Worm (Caenorhabditis elegans) whole organism, L2 larva: ENCODE data around the gene R10F2.6.

Experiments
- C34F6.9 ChIP-seq: fragments of 150-350 bp; optimal IDR thresholded peaks from 2 replicates; lab custom pipeline; 2014; ENCODE audit warnings: missing biosample characterization, missing genetic modification characterization
- F13H6.1 ChIP-seq: sonication (generic microtip); optimal IDR thresholded peaks from 2 replicates; lab custom pipeline; 2016; ENCODE audit warnings: missing genetic modification characterization, missing compliant biosample characterization
- R02D3.7 ChIP-seq: fragments of 150-350 bp; optimal IDR thresholded peaks from 2 replicates; lab custom pipeline; 2014; ENCODE audit warnings: missing biosample characterization, missing genetic modification characterization
- Y55F3AM.14 ChIP-seq: fragments of 200-800 bp; sonication (Bioruptor generic); optimal IDR thresholded peaks from 2 replicates; lab custom pipeline; 2018; ENCODE audit warnings: mild to moderate bottlenecking, missing genetic modification characterization, missing compliant biosample characterization
- ZK546.5 ChIP-seq: sonication (generic microtip); optimal IDR thresholded peaks from 2 replicates; lab custom pipeline; 2017; ENCODE audit warnings: missing biosample characterization, missing genetic modification characterization
- aly-2 ChIP-seq: fragments of 150-350 bp; optimal IDR thresholded peaks from 2 replicates; lab custom pipeline; 2014; ENCODE audit warnings: missing biosample characterization, missing genetic modification characterization
- ama-1 ChIP-seq: fragments of 150-350 bp; optimal IDR thresholded peaks from 2 replicates; lab custom pipeline; 2018; ENCODE audit warnings: inconsistent platforms
- blmp-1 ChIP-seq: sonication (generic microtip); optimal IDR thresholded peaks from 2 replicates; lab custom pipeline; 2017; ENCODE audit warnings: missing genetic modification characterization, mild to moderate bottlenecking, missing compliant biosample characterization, antibody characterized with exemption, moderate library complexity; ENCODE audit not compliant: insufficient read depth
- ceh-16 ChIP-seq: fragments of 150-350 bp; optimal IDR thresholded peaks from 2 replicates; lab custom pipeline; 2014; ENCODE audit warnings: missing biosample characterization, missing genetic modification characterization
- ceh-82 ChIP-seq: fragments of 150-350 bp; optimal IDR thresholded peaks from 2 replicates; lab custom pipeline; 2014; ENCODE audit warnings: missing biosample characterization, missing genetic modification characterization
- crh-2 ChIP-seq: sonication (generic microtip); optimal IDR thresholded peaks from 2 replicates; lab custom pipeline; 2017; ENCODE audit warnings: missing biosample characterization, missing genetic modification characterization
- dmd-4 ChIP-seq: sonication (generic microtip); optimal IDR thresholded peaks from 2 replicates; lab custom pipeline; 2017; ENCODE audit warnings: missing biosample characterization, missing genetic modification characterization
- elt-3 ChIP-seq: sonication (generic microtip); optimal IDR thresholded peaks from 2 replicates; lab custom pipeline; 2017; ENCODE audit warnings: missing biosample characterization, missing genetic modification characterization
- fos-1 ChIP-seq: fragments of 150-350 bp; optimal IDR thresholded peaks from 2 replicates; lab custom pipeline; 2014; ENCODE audit warnings: missing biosample characterization, missing genetic modification characterization
- gmeb-1 ChIP-seq: fragments of 150-350 bp; optimal IDR thresholded peaks from 2 replicates; lab custom pipeline; 2014; ENCODE audit warnings: missing biosample characterization, missing genetic modification characterization
- lin-11 ChIP-seq: fragments of 150-350 bp; sonication (generic microtip); optimal IDR thresholded peaks from 2 replicates; lab custom pipeline; 2014; ENCODE audit warnings: missing biosample characterization, missing genetic modification characterization, inconsistent platforms, mixed read lengths
- lin-13 ChIP-seq: fragments of 150-350 bp; optimal IDR thresholded peaks from 2 replicates; lab custom pipeline; 2014; ENCODE audit warnings: missing biosample characterization, missing genetic modification reagents, missing genetic modification characterization
- lsy-2 ChIP-seq, 2 experiments: fragments of 150-350 bp in 1 of 2; sonication (generic microtip) in 1 of 2; optimal IDR thresholded peaks; 2 replicates each; lab custom pipeline; 2014 to 2017; ENCODE audit warnings: missing biosample characterization in 2 of 2, missing genetic modification characterization in 2 of 2
- mab-5 ChIP-seq: fragments of 150-350 bp; optimal IDR thresholded peaks from 2 replicates; lab custom pipeline; 2014; ENCODE audit warnings: missing biosample characterization, missing genetic modification characterization
- mdl-1 ChIP-seq, 2 experiments: fragments of 150-350 bp in 1 of 2; sonication (generic microtip) in 1 of 2; optimal IDR thresholded peaks; 2 replicates each; lab custom pipeline; 2017; ENCODE audit warnings: missing biosample characterization in 2 of 2, missing genetic modification characterization in 2 of 2
- nhr-11 ChIP-seq: fragments of 150-350 bp; optimal IDR thresholded peaks from 2 replicates; lab custom pipeline; 2014; ENCODE audit warnings: missing biosample characterization, missing genetic modification characterization
- nhr-12 ChIP-seq: fragments of 150-350 bp; optimal IDR thresholded peaks from 2 replicates; lab custom pipeline; 2014; ENCODE audit warnings: missing biosample characterization, missing genetic modification characterization
- nhr-129 ChIP-seq: fragments of 150-350 bp; optimal IDR thresholded peaks from 2 replicates; lab custom pipeline; 2014; ENCODE audit warnings: missing biosample characterization, missing genetic modification characterization
- nhr-21 ChIP-seq: fragments of 150-350 bp; optimal IDR thresholded peaks from 2 replicates; lab custom pipeline; 2014; ENCODE audit warnings: missing biosample characterization, missing genetic modification characterization
- nhr-23 ChIP-seq: fragments of 150-350 bp; optimal IDR thresholded peaks from 2 replicates; lab custom pipeline; 2014; ENCODE audit warnings: missing biosample characterization, missing genetic modification reagents, missing genetic modification characterization
- nhr-237 ChIP-seq: fragments of 150-350 bp; optimal IDR thresholded peaks from 2 replicates; lab custom pipeline; 2014; ENCODE audit warnings: missing biosample characterization, missing genetic modification characterization
- nhr-25 ChIP-seq: fragments of 150-350 bp; sonication (generic microtip); optimal IDR thresholded peaks from 3 replicates; lab custom pipeline; 2014; ENCODE audit warnings: missing biosample characterization, missing genetic modification characterization
- nhr-6 ChIP-seq: fragments of 150-350 bp; optimal IDR thresholded peaks from 2 replicates; lab custom pipeline; 2014; ENCODE audit warnings: missing biosample characterization, missing genetic modification characterization
- nhr-77 ChIP-seq: fragments of 150-350 bp; optimal IDR thresholded peaks from 2 replicates; lab custom pipeline; 2014; ENCODE audit warnings: missing biosample characterization, missing genetic modification characterization
- sem-4 ChIP-seq: fragments of 150-350 bp; optimal IDR thresholded peaks from 2 replicates; lab custom pipeline; 2014; ENCODE audit warnings: missing biosample characterization, missing genetic modification reagents, missing genetic modification characterization
- sma-3 ChIP-seq: sonication (generic microtip); optimal IDR thresholded peaks from 2 replicates; lab custom pipeline; 2016; ENCODE audit warnings: missing genetic modification reagents, missing genetic modification characterization, missing compliant biosample characterization
- sma-9 ChIP-seq, 2 experiments: fragments of 150-350 bp in 1 of 2; sonication (generic microtip) in 1 of 2; optimal IDR thresholded peaks; 2 replicates each; lab custom pipeline; 2014 to 2016; ENCODE audit warnings: missing genetic modification characterization in 2 of 2, mild to moderate bottlenecking in 1 of 2, missing biosample characterization in 1 of 2, missing compliant biosample characterization in 1 of 2, missing genetic modification reagents in 1 of 2, moderate library complexity in 1 of 2
- snpc-4 ChIP-seq: fragments of 150-350 bp; optimal IDR thresholded peaks from 2 replicates; lab custom pipeline; 2014; ENCODE audit warnings: missing biosample characterization, missing genetic modification characterization
- unc-55 ChIP-seq: fragments of 150-350 bp; sonication (generic microtip); optimal IDR thresholded peaks from 3 replicates; lab custom pipeline; 2014; ENCODE audit warnings: missing biosample characterization, missing genetic modification reagents, missing genetic modification characterization
- unc-62 ChIP-seq: fragments of 150-350 bp; optimal IDR thresholded peaks from 2 replicates; lab custom pipeline; 2014; ENCODE audit warnings: missing biosample characterization, missing genetic modification reagents, missing genetic modification characterization
- zag-1 ChIP-seq: fragments of 150-350 bp; optimal IDR thresholded peaks from 2 replicates; lab custom pipeline; 2014; ENCODE audit warnings: missing biosample characterization, missing genetic modification characterization
- ztf-11 ChIP-seq: sonication (generic microtip); optimal IDR thresholded peaks from 2 replicates; lab custom pipeline; 2017; ENCODE audit warnings: missing biosample characterization, missing genetic modification characterization
- ztf-4 ChIP-seq: fragments of 150-350 bp; optimal IDR thresholded peaks from 2 replicates; lab custom pipeline; 2014; ENCODE audit warnings: missing biosample characterization, missing genetic modification characterization

The R10F2.6 gene

DNA sequence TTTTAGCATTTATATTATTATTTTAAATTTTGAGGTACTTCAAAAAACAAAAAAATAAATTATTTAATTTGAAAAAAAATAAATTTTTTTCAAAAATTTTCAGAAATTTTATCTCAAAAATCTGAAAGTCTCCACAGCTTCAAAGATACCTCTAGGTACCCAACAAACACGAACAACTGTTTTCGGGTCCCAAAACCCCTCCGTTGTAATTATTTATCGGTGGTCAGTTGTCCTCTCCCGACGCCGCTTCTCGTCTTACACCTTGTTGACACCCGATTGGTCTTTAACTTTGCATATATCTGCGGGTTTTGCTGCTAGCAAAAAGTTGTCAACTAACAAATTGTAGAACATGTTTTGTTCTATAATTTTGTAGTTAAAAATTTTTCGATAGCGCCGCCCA lies 32.3 kb upstream of the R10F2.6 start:
- TF ChIP-seq blmp-1 (no peak), Y55F3AM.14 (GFP tag; lab: Kevin White, UChicago) (no peak), mdl-1 (tag; optimal IDR thresholded peaks at IDR 0.05; lab: Kevin White, UChicago) (no peak), aly-2 (tag; lab: Kevin White, UChicago) (no peak), unc-62 (GFP tag; lab: Kevin White, UChicago) (no peak), ztf-4 (tag; lab: Kevin White, UChicago) (no peak)

DNA sequence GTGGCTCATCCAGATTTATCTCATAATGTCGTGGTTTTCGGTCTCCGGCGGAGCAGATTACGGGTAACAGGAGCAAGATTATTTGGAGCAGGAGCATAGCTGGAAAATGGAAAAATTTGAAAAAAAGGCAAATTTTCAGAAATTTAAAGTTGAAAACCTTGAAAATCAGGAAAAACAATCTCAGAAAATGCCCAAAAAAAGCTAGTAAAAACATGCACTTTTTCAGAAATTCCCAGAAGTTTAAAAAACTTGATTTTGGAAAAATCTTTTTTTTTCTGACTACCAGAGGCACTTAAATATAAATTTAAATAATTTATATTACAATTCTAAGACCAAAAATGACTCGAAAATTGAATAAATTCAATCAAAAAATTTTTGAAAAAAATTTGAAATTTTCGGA lies 31.8 kb upstream of the R10F2.6 start, which contains the start of gene Y55D5A.3:
Y55D5A.3 (minus strand) TSS at position 101 of the 400 bp plus-strand sequence.
- TF ChIP-seq unc-62 (GFP tag; lab: Kevin White, UChicago) (no peak), ZK546.5 (tag; lab: Kevin White, UChicago) (no peak), C34F6.9 (tag; lab: Kevin White, UChicago) (no peak), fos-1 (tag; lab: Kevin White, UChicago) (no peak), nhr-21 (tag; lab: Kevin White, UChicago) (no peak), ceh-82 (tag; lab: Kevin White, UChicago) (no peak), ceh-16 (tag; lab: Kevin White, UChicago) (no peak), ama-1 (lab: Kevin White, UChicago) (no peak), sma-3 (GFP tag; lab: Kevin White, UChicago) (no peak), blmp-1 (no peak), snpc-4 (tag; lab: Kevin White, UChicago) (no peak)

DNA sequence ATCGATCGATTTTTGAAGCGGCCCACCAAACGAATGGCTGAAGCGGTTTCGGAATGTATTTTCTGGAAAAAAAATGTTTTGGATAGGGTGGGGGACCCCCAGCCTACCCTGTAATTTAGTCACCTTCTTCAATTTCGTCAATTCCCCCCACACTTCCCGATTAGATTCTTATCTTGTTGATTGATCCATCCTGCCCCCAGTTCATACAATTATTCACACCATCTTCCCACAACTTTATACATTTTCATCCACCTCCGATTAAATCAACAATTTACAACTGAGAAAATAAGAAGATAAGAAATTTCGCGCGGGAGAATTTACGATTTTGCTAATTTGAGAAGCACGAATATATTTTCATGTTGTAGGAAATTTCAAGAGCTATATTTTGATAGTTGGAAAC lies 29.1 kb upstream of the R10F2.6 start:
- TF ChIP-seq ceh-16 (tag; lab: Kevin White, UChicago) = peak; percentile 88
- TF ChIP-seq nhr-11 = no peak
- TF ChIP-seq sma-9 (GFP tag; optimal IDR thresholded peaks at IDR 0.05; lab: Kevin White, UChicago) = no peak
- no peak for TF ChIP-seq sma-9 (tag; optimal IDR thresholded peaks at IDR 0.05; lab: Kevin White, UChicago)

DNA sequence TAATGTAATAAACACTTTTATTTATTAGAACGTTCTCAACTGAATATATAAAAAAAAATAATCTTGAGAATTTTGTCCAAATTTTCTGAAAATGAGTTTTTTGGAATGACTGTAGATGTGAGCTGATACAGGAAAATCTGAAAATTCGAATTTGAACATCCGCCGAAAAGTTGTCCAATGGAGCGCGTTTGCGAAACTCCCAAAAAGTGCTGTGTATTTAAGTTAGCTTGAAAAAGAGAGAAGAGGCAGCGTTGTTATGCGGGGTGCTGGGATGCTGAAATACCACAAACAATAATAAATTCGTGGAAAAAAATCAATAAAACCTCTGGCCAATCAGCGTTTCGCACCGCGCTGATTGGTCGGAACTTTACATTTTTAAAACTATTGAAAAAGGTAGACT lies 26.4 kb upstream of the R10F2.6 start:
- no peak for TF ChIP-seq nhr-237 (tag; lab: Kevin White, UChicago)
- TF ChIP-seq lin-13 (GFP tag; lab: Kevin White, UChicago) = no peak
- TF ChIP-seq gmeb-1 (tag; lab: Kevin White, UChicago) = no peak
- TF ChIP-seq dmd-4 (tag; lab: Kevin White, UChicago) = no peak
- no peak for TF ChIP-seq nhr-6 (tag; lab: Kevin White, UChicago)
- no peak for TF ChIP-seq nhr-12 (tag; lab: Kevin White, UChicago)
- no peak for TF ChIP-seq ama-1 (lab: Kevin White, UChicago)
- no peak for TF ChIP-seq C34F6.9 (tag; lab: Kevin White, UChicago)
- TF ChIP-seq ceh-82 (tag; lab: Kevin White, UChicago) = no peak
- no peak for TF ChIP-seq nhr-129
- TF ChIP-seq snpc-4 (tag; lab: Kevin White, UChicago) = no peak
- TF ChIP-seq nhr-23 (tag; lab: Kevin White, UChicago) = no peak
- TF ChIP-seq elt-3 (tag; lab: Kevin White, UChicago) = no peak
- TF ChIP-seq R02D3.7 (tag; lab: Kevin White, UChicago) = no peak
- TF ChIP-seq lin-11 (tag; lab: Kevin White, UChicago) = no peak

DNA sequence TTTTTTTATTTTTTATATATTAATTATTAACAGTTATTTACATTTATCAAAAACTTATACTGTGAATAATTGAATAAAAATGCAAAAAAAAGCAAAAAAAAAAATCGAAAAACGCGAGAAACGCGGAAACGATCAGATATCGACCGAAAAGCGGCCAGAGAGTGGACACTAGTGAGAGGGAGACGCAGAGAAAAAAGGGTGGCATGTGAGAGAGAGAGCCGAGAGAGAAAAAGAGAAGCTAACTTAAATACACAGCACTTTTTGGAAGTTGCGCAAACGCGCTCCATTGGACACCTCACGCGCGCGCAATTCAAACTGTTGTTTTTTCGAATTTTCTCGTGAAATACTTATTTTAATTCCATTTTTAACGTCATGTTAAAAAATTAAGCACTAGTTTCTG lies 22.6 kb upstream of the R10F2.6 start:
- TF ChIP-seq ztf-4 (tag; lab: Kevin White, UChicago) (peak; percentile 44), mab-5 (tag; lab: Kevin White, UChicago) (peak; percentile 48), nhr-11 (no peak), crh-2 (peak; percentile 75), blmp-1 (peak; percentile 39), nhr-129 (peak; percentile 83), sma-3 (GFP tag; lab: Kevin White, UChicago) (peak; percentile 80), Y55F3AM.14 (GFP tag; lab: Kevin White, UChicago) (no peak), F13H6.1 (peak; percentile 96), zag-1 (tag; lab: Kevin White, UChicago) (peak; percentile 70), lin-13 (GFP tag; lab: Kevin White, UChicago) (peak; percentile 91), ceh-82 (tag; lab: Kevin White, UChicago) (no peak), gmeb-1 (tag; lab: Kevin White, UChicago) (peak; percentile 89), snpc-4 (tag; lab: Kevin White, UChicago) (peak; percentile 46), nhr-21 (tag; lab: Kevin White, UChicago) (peak; percentile 57), sma-9 (GFP tag; optimal IDR thresholded peaks at IDR 0.05; lab: Kevin White, UChicago) (peak; percentile 84), sma-9 (tag; optimal IDR thresholded peaks at IDR 0.05; lab: Kevin White, UChicago) (no peak), dmd-4 (tag; lab: Kevin White, UChicago) (no peak), lsy-2 (tag; optimal IDR thresholded peaks at IDR 0.05; lab: Kevin White, UChicago) (peak; percentile 70 to 90), ztf-11 (tag; lab: Kevin White, UChicago) (no peak), mdl-1 (tag; optimal IDR thresholded peaks at IDR 0.05; lab: Kevin White, UChicago) (peak in 1 of 2 experiments; percentile 64), nhr-77 (no peak), fos-1 (tag; lab: Kevin White, UChicago) (peak; percentile 47), sem-4 (tag; lab: Kevin White, UChicago) (peak; percentile 18), nhr-25 (tag; lab: Kevin White, UChicago) (peak; percentile 56), lin-11 (tag; lab: Kevin White, UChicago) (peak; percentile 60), C34F6.9 (tag; lab: Kevin White, UChicago) (peak; percentile 89), unc-55 (peak; percentile 91)
